Fruit fly (Drosophila melanogaster) whole organism, embryonic: ENCODE results near the gene SMSr.
A peak's percentile ranks its signal among the peaks of the same experiment; 100 is the strongest.

Experiments
- Adf1 ChIP-seq: fragments of 200-800 bp; sonication (Bioruptor generic); IDR thresholded peaks from 2 replicates; pipeline ENCODE4 v1.3.6; 2022; ENCODE audit warnings: missing biosample characterization, missing genetic modification characterization
- Awh ChIP-seq: fragments of 200-800 bp; sonication (Bioruptor generic); IDR thresholded peaks from 2 replicates; pipeline ENCODE4, ENCODE4 v1.3.6; 2022; ENCODE audit warnings: missing biosample characterization, missing genetic modification characterization
- C15 ChIP-seq: fragments of 200-800 bp; sonication (Bioruptor generic); IDR thresholded peaks from 3 replicates; pipeline ENCODE4 v1.3.6; 2022; ENCODE audit warnings: missing biosample characterization, missing genetic modification characterization
- CG10543 ChIP-seq: fragments of 200-800 bp; sonication (Bioruptor generic); optimal IDR thresholded peaks from 3 replicates; lab custom pipeline; 2017; ENCODE audit warnings: missing biosample characterization, mild to moderate bottlenecking, missing genetic modification characterization, moderate library complexity
- CG11560 ChIP-seq: fragments of 200-800 bp; sonication (Bioruptor generic); IDR thresholded peaks from 3 replicates; pipeline ENCODE4 v1.3.6; 2022; ENCODE audit warnings: missing biosample characterization, missing genetic modification characterization
- CG1529 ChIP-seq: fragments of 200-800 bp; sonication (Bioruptor generic); optimal IDR thresholded peaks from 3 replicates; lab custom pipeline; 2018; ENCODE audit warnings: missing biosample characterization, missing genetic modification characterization
- CG17361 ChIP-seq: fragments of 200-800 bp; sonication (Bioruptor generic); IDR thresholded peaks from 3 replicates; pipeline ENCODE4 v1.3.6; 2022; ENCODE audit warnings: missing biosample characterization, missing genetic modification characterization
- CG1832 ChIP-seq: fragments of 200-800 bp; sonication (Bioruptor generic); optimal IDR thresholded peaks from 2 replicates; lab custom pipeline; 2017; ENCODE audit warnings: missing biosample characterization, mild to moderate bottlenecking, missing genetic modification characterization, inconsistent platforms
- CG2129 ChIP-seq: fragments of 200-800 bp; sonication (Bioruptor generic); IDR thresholded peaks from 2 replicates; pipeline ENCODE4 v1.3.6; 2022; ENCODE audit warnings: missing biosample characterization, missing genetic modification characterization; ENCODE audit not compliant: partially characterized antibody
- CG30403 ChIP-seq: fragments of 200-800 bp; sonication (Bioruptor generic); optimal IDR thresholded peaks from 3 replicates; lab custom pipeline; 2016; ENCODE audit warnings: missing biosample characterization, missing genetic modification characterization
- CG31388 ChIP-seq: fragments of 200-800 bp; sonication (Bioruptor generic); optimal IDR thresholded peaks from 2 replicates; lab custom pipeline; 2016; ENCODE audit warnings: missing biosample characterization, missing genetic modification characterization
- CG34376 ChIP-seq: fragments of 200-800 bp; sonication (Bioruptor generic); optimal IDR thresholded peaks from 2 replicates; lab custom pipeline; 2018; ENCODE audit warnings: missing biosample characterization, mild to moderate bottlenecking, missing genetic modification characterization
- CG42726 ChIP-seq: fragments of 200-800 bp; sonication (Bioruptor generic); IDR thresholded peaks from 2 replicates; pipeline ENCODE4 v1.3.6; 2022; ENCODE audit warnings: missing biosample characterization, missing genetic modification characterization; ENCODE audit not compliant: partially characterized antibody
- CG4820 ChIP-seq: fragments of 200-800 bp; sonication (Bioruptor generic); optimal IDR thresholded peaks from 3 replicates; lab custom pipeline; 2016; ENCODE audit warnings: missing biosample characterization, missing genetic modification characterization
- CG4854 ChIP-seq: fragments of 200-800 bp; sonication (Bioruptor generic); optimal IDR thresholded peaks from 2 replicates; lab custom pipeline; 2016; ENCODE audit warnings: missing biosample characterization, missing genetic modification characterization, inconsistent platforms
- CG6272 ChIP-seq: fragments of 200-800 bp; sonication (Bioruptor generic); IDR thresholded peaks from 2 replicates; pipeline ENCODE4 v1.3.6; 2022; ENCODE audit warnings: missing biosample characterization, missing genetic modification characterization
- CG7987 ChIP-seq: fragments of 200-800 bp; sonication (Bioruptor generic); optimal IDR thresholded peaks from 2 replicates; lab custom pipeline; 2018; ENCODE audit warnings: missing biosample characterization, mild to moderate bottlenecking, missing genetic modification characterization, moderate library complexity
- CG8089 ChIP-seq: fragments of 200-800 bp; sonication (Bioruptor generic); optimal IDR thresholded peaks from 3 replicates; lab custom pipeline; 2016; ENCODE audit warnings: missing biosample characterization, missing genetic modification characterization
- CG9437 ChIP-seq: fragments of 200-800 bp; sonication (Bioruptor generic); optimal IDR thresholded peaks from 2 replicates; lab custom pipeline; 2018; ENCODE audit warnings: missing biosample characterization, mild to moderate bottlenecking, missing genetic modification characterization
- CG9727 ChIP-seq: fragments of 200-800 bp; sonication (Bioruptor generic); optimal IDR thresholded peaks from 3 replicates; lab custom pipeline; 2017; ENCODE audit warnings: missing biosample characterization, mild to moderate bottlenecking, missing genetic modification characterization
- CG9797 ChIP-seq: fragments of 200-800 bp; sonication (Bioruptor generic); optimal IDR thresholded peaks from 3 replicates; lab custom pipeline; 2018; ENCODE audit warnings: missing biosample characterization, mild to moderate bottlenecking, missing genetic modification characterization
- Deaf1 ChIP-seq: fragments of 200-800 bp; optimal IDR thresholded peaks from 3 replicates; lab custom pipeline; 2019; ENCODE audit warnings: missing biosample characterization, mild to moderate bottlenecking, missing genetic modification characterization, moderate library complexity
- Dek ChIP-seq: fragments of 200-800 bp; sonication (Bioruptor generic); optimal IDR thresholded peaks from 3 replicates; lab custom pipeline; 2019; ENCODE audit warnings: missing biosample characterization, mild to moderate bottlenecking, missing genetic modification characterization, moderate library complexity
- Drgx ChIP-seq: fragments of 200-800 bp; sonication (Bioruptor generic); IDR thresholded peaks from 2 replicates; pipeline ENCODE4 v1.3.6; 2022; ENCODE audit warnings: missing biosample characterization, missing genetic modification characterization
- Elba2 ChIP-seq: fragments of 200-800 bp; sonication (Bioruptor generic); optimal IDR thresholded peaks from 3 replicates; lab custom pipeline; 2016; ENCODE audit warnings: missing biosample characterization, missing genetic modification characterization
- HLH3B ChIP-seq: fragments of 200-800 bp; sonication (Bioruptor generic); IDR thresholded peaks from 2 replicates; pipeline ENCODE4 v1.3.6; 2022; ENCODE audit warnings: missing biosample characterization, missing genetic modification characterization
- HLHmδ ChIP-seq: fragments of 200-800 bp; sonication (Bioruptor generic); optimal IDR thresholded peaks from 2 replicates; lab custom pipeline; 2018; ENCODE audit warnings: missing biosample characterization, mild to moderate bottlenecking, missing genetic modification characterization, moderate library complexity
- Hey ChIP-seq: fragments of 200-800 bp; sonication (Bioruptor generic); optimal IDR thresholded peaks from 3 replicates; lab custom pipeline; 2018; ENCODE audit warnings: missing biosample characterization, mild to moderate bottlenecking, missing genetic modification characterization
- MTF-1 ChIP-seq: fragments of 200-800 bp; sonication (Bioruptor generic); optimal IDR thresholded peaks from 2 replicates; lab custom pipeline; 2018; ENCODE audit warnings: missing biosample characterization, mild to moderate bottlenecking, missing genetic modification characterization, borderline replicate concordance
- Opbp ChIP-seq: fragments of 200-800 bp; sonication (Bioruptor generic); IDR thresholded peaks from 3 replicates; pipeline ENCODE4 v1.3.6; 2022; ENCODE audit warnings: missing biosample characterization, missing genetic modification characterization; ENCODE audit not compliant: partially characterized antibody
- Six4 ChIP-seq: fragments of 200-800 bp; sonication (Bioruptor generic); optimal IDR thresholded peaks from 2 replicates; lab custom pipeline; 2016; ENCODE audit warnings: missing biosample characterization, missing genetic modification characterization
- Taf1 ChIP-seq: fragments of 200-800 bp; sonication (Bioruptor generic); IDR thresholded peaks from 2 replicates; pipeline ENCODE4 v1.3.6; 2022; ENCODE audit warnings: missing biosample characterization, missing genetic modification characterization
- al ChIP-seq: fragments of 200-800 bp; sonication (Bioruptor generic); IDR thresholded peaks from 2 replicates; pipeline ENCODE4 v1.3.6; 2022; ENCODE audit warnings: missing biosample characterization, missing genetic modification characterization
- bab2 ChIP-seq: fragments of 200-800 bp; sonication (Bioruptor generic); optimal IDR thresholded peaks from 2 replicates; lab custom pipeline; 2016; ENCODE audit warnings: missing biosample characterization, missing genetic modification characterization
- bigmax ChIP-seq: fragments of 200-800 bp; sonication (Bioruptor generic); optimal IDR thresholded peaks from 2 replicates; lab custom pipeline; 2018; ENCODE audit warnings: missing biosample characterization, mild to moderate bottlenecking, missing genetic modification characterization
- chinmo ChIP-seq: fragments of 200-800 bp; sonication (Bioruptor generic); IDR thresholded peaks from 4 replicates; pipeline ENCODE4 v1.3.6; 2022; ENCODE audit warnings: missing biosample characterization, missing genetic modification characterization; ENCODE audit not compliant: partially characterized antibody
- dan ChIP-seq: fragments of 200-800 bp; sonication (Bioruptor generic); IDR thresholded peaks from 2 replicates; pipeline ENCODE4 v1.3.6; 2022; ENCODE audit warnings: missing biosample characterization, missing genetic modification characterization
- dpn ChIP-seq, 2 experiments: fragments of 200-800 bp; sonication (Bioruptor generic); optimal IDR thresholded peaks; 3 replicates each; lab custom pipeline; 2016; ENCODE audit warnings: missing biosample characterization in 2 of 2, missing genetic modification characterization in 2 of 2
- fd102C ChIP-seq: fragments of 200-800 bp; sonication (Bioruptor generic); optimal IDR thresholded peaks from 2 replicates; lab custom pipeline; 2018; ENCODE audit warnings: missing biosample characterization, mild to moderate bottlenecking, missing genetic modification characterization, moderate library complexity
- fd64A ChIP-seq: fragments of 200-800 bp; sonication (Bioruptor generic); optimal IDR thresholded peaks from 3 replicates; lab custom pipeline; 2018; ENCODE audit warnings: missing biosample characterization, mild to moderate bottlenecking, missing genetic modification characterization
- hkb ChIP-seq, 2 experiments: fragments of 200-800 bp in 1 of 2; fragments of >200 bp in 1 of 2; sonication (Bioruptor generic) in 1 of 2; IDR thresholded peaks in 1 of 2; optimal IDR thresholded peaks in 1 of 2; 2 replicates each; pipeline versions ENCODE4 v1.3.6 to Lab custom; 2017 to 2022; ENCODE audit warnings: missing biosample characterization in 1 of 2, missing genetic modification characterization in 1 of 2
- ken ChIP-seq: fragments of 200-800 bp; sonication (Bioruptor generic); IDR thresholded peaks from 3 replicates; pipeline ENCODE4 v1.3.6; 2022; ENCODE audit warnings: missing biosample characterization, missing genetic modification characterization
- klu ChIP-seq: fragments of 200-800 bp; sonication (Bioruptor generic); IDR thresholded peaks from 2 replicates; pipeline ENCODE4 v1.3.6; 2022; ENCODE audit warnings: missing biosample characterization, missing genetic modification characterization
- lab ChIP-seq: fragments of 200-800 bp; sonication (Bioruptor generic); optimal IDR thresholded peaks from 3 replicates; lab custom pipeline; 2017; ENCODE audit warnings: missing biosample characterization, missing genetic modification characterization, mild to moderate bottlenecking, moderate library complexity, missing genetic modification reagents
- nerfin-1 ChIP-seq: fragments of 200-800 bp; sonication (Bioruptor generic); optimal IDR thresholded peaks from 3 replicates; lab custom pipeline; 2019; ENCODE audit warnings: missing biosample characterization, mild to moderate bottlenecking, missing genetic modification characterization, moderate library complexity
- peb ChIP-seq: fragments of 200-800 bp; sonication (Bioruptor generic); IDR thresholded peaks from 2 replicates; pipeline ENCODE4 v1.3.6; 2022; ENCODE audit warnings: missing biosample characterization, missing genetic modification characterization
- sens ChIP-seq: fragments of 200-800 bp; sonication (Bioruptor generic); peaks from one replicate; lab custom pipeline; 2016; ENCODE audit warnings: missing biosample characterization, missing genetic modification characterization
- trem ChIP-seq: fragments of 200-800 bp; optimal IDR thresholded peaks from 3 replicates; lab custom pipeline; 2019; ENCODE audit warnings: missing biosample characterization, mild to moderate bottlenecking, missing genetic modification characterization, moderate library complexity
- vvl ChIP-seq: fragments of 200-800 bp; sonication (Bioruptor generic); IDR thresholded peaks from 2 replicates; pipeline ENCODE4 v1.3.6; 2022; ENCODE audit warnings: missing biosample characterization, missing genetic modification characterization

The SMSr gene

dm6 chr3L:7328567-7329253 lies 52.6 kb downstream of the SMSr start, which contains the start of the genes mrva, CG42307 and mus312 (continued):
- TF ChIP-seq CG6272 (0 out of 2 replicates have a peak, but pooled peaks have one; percentile 64), Elba2 (GFP tag; lab: Kevin White, UChicago) (peak; percentile 70), CG9727 (GFP tag; lab: Kevin White, UChicago) (peak; percentile 78), peb (GFP tag; lab: Robert Waterston, UW) (peak; percentile 49; the same call in 1 of the 2 replicates), lab (peak; percentile 90), trem (peak; percentile 99), fd102C (GFP tag; lab: Kevin White, UChicago) (no peak), CG7987 (GFP tag; lab: Kevin White, UChicago) (peak; percentile 31), CG17361 (GFP tag; lab: Robert Waterston, UW) (peak; percentile 96), CG11560 (tag; lab: Robert Waterston, UW) (peak; percentile 70), CG10543 (GFP tag; lab: Kevin White, UChicago) (peak; percentile 96), ken (peak; percentile 68), MTF-1 (GFP tag; lab: Kevin White, UChicago) (peak; percentile 91), Opbp (GFP tag; lab: Robert Waterston, UW) (peak; percentile 38; the same call in 1 of the 3 replicates), Deaf1 (tag; lab: Kevin White, UChicago) (no peak), C15 (GFP tag; lab: Robert Waterston, UW) (0 out of 3 replicates have a peak, but pooled peaks have one; percentile 66), CG2129 (GFP tag; lab: Robert Waterston, UW) (no peak), CG42726 (GFP tag; lab: Robert Waterston, UW) (0 out of 2 replicates have a peak, but pooled peaks have one; percentile 29), Dek (peak; percentile 91), bigmax (no peak), CG1529 (no peak), dan (GFP tag; lab: Robert Waterston, UW) (no peak), CG30403 (GFP tag; lab: Kevin White, UChicago) (peak; percentile 84), Taf1 (peak; percentile 55), chinmo (GFP tag; lab: Robert Waterston, UW) (peak; percentile 88), dpn (GFP tag; optimal IDR thresholded peaks at IDR 0.05; lab: Kevin White, UChicago) (peak; percentile 24 to 87), Hey (tag; lab: Kevin White, UChicago) (no peak), fd64A (GFP tag; lab: Kevin White, UChicago) (peak; percentile 14), HLH3B (GFP tag; lab: Robert Waterston, UW) (peak; percentile 74), CG9797 (GFP tag; lab: Kevin White, UChicago) (peak; percentile 36), hkb (optimal IDR thresholded peaks at IDR 0.05; lab: Kevin White, UChicago) (no peak), hkb (GFP tag; IDR thresholded peaks at IDR 0.05; lab: Robert Waterston, UW) (peak; percentile 63; the same call in 1 of the 2 replicates), CG34376 (peak; percentile 48), al (GFP tag; lab: Robert Waterston, UW) (peak; percentile 79), Adf1 (GFP tag; lab: Robert Waterston, UW) (peak; percentile 49), CG4820 (GFP tag; lab: Kevin White, UChicago) (peak; percentile 72), Drgx (GFP tag; lab: Robert Waterston, UW) (peak; percentile 78), nerfin-1 (tag; lab: Kevin White, UChicago) (peak; percentile 81), CG9437 (peak; percentile 83), CG4854 (GFP tag; lab: Kevin White, UChicago) (no peak), CG1832 (GFP tag; lab: Kevin White, UChicago) (no peak), CG8089 (GFP tag; lab: Kevin White, UChicago) (peak; percentile 35), CG31388 (GFP tag; lab: Kevin White, UChicago) (peak; percentile 69), Six4 (peak; percentile 77), sens (GFP tag; lab: Kevin White, UChicago) (peak; percentile 93), klu (GFP tag; lab: Robert Waterston, UW) (peak; percentile 56; the same call in 1 of the 2 replicates), bab2 (peak; percentile 41), vvl (GFP tag; lab: Robert Waterston, UW) (peak; percentile 92), HLHmδ (GFP tag; lab: Kevin White, UChicago) (peak; percentile 67), Awh (GFP tag; lab: Robert Waterston, UW) (peak; percentile 73)
